Worm (Caenorhabditis elegans) whole organism, L4/young adult: ENCODE data around the gene bath-31.

Experiments used
- W03F9.2 ChIP-seq: fragments of 150-350 bp; optimal IDR thresholded peaks from 2 replicates; lab custom pipeline; 2014; ENCODE audit warnings: missing biosample characterization, missing genetic modification characterization
- dao-5 ChIP-seq: sonication (generic microtip); optimal IDR thresholded peaks from 2 replicates; lab custom pipeline; 2016; ENCODE audit warnings: missing genotype, missing genetic modification characterization, moderate library complexity, missing compliant biosample characterization
- him-1 ChIP-seq: sonication (generic microtip); optimal IDR thresholded peaks from 2 replicates; lab custom pipeline; 2016; ENCODE audit warnings: missing genotype, missing genetic modification reagents, missing genetic modification characterization, missing compliant biosample characterization

Gene bath-31

DNA sequence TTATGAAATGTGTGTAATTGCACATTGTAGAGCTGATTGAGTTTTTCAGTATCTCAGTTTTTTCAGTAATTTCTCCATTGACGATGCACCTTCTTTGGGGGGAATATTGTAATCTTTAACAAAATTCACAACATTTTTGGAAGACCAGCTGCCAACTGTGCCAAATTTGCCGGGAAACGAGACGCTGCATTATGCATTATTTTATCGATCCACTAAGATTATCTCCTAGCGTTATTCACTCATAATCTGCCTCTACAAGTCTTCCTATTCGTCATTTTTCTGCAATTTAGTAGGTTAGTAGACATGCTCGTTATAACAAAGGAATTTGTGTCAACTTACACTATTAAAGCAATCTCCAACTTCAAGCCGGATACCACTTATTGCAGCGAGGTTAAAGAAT lies at the start of gene bath-31, which contains the start of gene sdz-12:
bath-31 (plus strand) TSS at position 251 of the 400 bp plus-strand sequence.
sdz-12 (minus strand) TSS at position 101 of the 400 bp plus-strand sequence.
- TF ChIP-seq him-1 (tag; lab: Kevin White, UChicago) (no peak), dao-5 (tag; lab: Kevin White, UChicago) (no peak), W03F9.2 (no peak)

- TF ChIP-seq him-1 (tag; lab: Kevin White, UChicago) (no peak), W03F9.2 (peak; percentile 67), dao-5 (tag; lab: Kevin White, UChicago) (no peak)
These were observed 49.0 kb upstream of the bath-31 start, which contains the start of gene F19B10.1 for ce11 chrII:3682770-3683234. Gene F19B10.1 (plus strand): TSS chrII:3683184.

DNA sequence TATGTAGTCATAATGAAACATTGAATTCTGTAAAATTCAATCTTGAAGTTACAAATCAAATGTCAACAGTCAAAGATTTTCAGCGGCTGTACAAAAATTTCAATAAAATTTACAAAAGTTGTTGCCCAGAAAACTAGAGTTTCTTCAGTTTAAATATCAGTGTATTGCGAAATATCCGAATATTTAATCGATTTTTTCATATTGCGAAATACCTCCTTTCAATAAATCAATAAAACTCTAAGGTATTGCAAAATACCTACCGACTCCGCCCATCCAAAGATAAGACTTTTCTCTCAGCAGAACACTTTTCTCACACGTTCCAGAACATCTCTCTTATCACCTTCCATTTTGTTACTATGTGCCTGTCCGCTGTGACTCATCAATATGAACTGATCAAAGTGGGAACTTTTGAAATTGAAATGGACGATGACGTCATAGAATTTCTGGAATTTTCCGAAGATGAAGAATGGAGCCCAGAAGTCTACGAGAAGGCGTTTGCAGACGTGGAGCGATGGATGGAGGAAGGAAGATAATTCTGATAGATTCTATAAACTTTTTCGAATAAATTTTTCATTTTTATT lies 47.2 kb upstream of the bath-31 start:
- TF ChIP-seq him-1 (tag; lab: Kevin White, UChicago) (no peak), dao-5 (tag; lab: Kevin White, UChicago) (no peak), W03F9.2 (no peak)

DNA sequence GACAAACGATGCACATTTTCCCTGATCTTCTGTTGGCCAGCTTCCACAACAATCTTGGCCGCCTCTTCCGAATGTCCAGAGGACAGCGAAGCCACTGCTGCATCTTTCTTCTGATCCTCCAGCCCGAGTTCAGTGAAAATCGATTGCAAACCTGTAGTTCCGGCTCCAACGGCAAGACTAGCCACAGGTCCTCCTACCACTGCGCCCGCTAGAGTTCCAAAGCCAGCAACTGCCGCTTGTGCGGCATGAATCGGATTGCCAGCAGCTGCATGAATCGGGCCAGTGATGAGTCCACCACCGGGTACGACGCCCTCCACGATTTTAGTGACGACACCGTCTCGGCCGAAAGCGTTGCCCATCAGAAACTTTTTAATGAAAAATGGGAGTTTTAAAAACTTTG lies 43.4 kb upstream of the bath-31 start, which contains the start of gene ifas-1:
ifas-1 (minus strand) TSS at position 387 of the 400 bp plus-strand sequence.
- TF ChIP-seq him-1 (tag; lab: Kevin White, UChicago): no peak
- TF ChIP-seq W03F9.2: no peak
- TF ChIP-seq dao-5 (tag; lab: Kevin White, UChicago): no peak

DNA sequence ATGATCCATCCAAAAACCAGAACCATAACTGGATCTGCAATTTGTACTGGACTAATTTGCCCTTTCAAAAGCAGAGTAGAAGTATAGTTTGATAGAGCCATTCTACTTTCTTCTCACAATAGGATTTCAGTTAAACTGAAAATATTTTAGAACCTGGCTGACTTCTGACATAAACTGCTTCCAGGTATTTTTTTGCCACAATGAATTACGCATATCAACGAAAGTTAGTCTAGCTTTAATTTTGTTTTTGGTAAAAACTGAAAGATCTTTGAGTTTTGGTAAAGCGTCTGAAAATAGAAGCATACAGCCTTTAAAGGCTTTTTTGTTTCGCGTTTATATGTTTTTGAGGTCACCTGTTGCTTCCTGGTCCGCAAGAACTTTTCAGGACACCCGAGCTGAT lies 41.1 kb upstream of the bath-31 start, which contains the start of gene srx-101:
srx-101 (minus strand) TSS at position 101 of the 400 bp plus-strand sequence.
- TF ChIP-seq dao-5 (tag; lab: Kevin White, UChicago): no peak
- TF ChIP-seq W03F9.2: no peak
- TF ChIP-seq him-1 (tag; lab: Kevin White, UChicago): no peak

- TF ChIP-seq him-1 (tag; lab: Kevin White, UChicago): no peak
- no peak for TF ChIP-seq dao-5 (tag; lab: Kevin White, UChicago)
- TF ChIP-seq W03F9.2: no peak
These were observed 37.1 kb upstream of the bath-31 start, which contains the start of gene srx-102 for ce11 chrII:3694664-3695063. Gene srx-102 (minus strand): TSS chrII:3694764.

DNA sequence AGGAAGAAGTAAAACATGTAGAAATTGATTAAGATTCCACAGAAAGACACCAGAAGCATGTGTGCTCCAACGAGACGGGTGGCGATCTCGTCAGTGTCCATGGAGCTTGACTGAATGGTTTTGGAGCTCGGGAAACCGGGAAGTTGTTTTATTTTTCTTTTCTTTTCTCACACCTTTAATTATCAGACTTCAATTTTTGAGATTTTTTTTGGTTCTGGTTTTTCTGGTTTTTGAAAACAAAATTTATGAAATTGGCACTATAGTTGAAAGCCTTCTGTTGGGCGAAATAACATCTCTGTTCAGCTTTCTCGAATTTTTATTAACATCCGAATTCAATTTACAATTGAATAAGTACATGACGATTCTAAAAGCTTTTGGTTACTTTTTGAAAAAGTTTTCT lies 32.2 kb upstream of the bath-31 start, which contains the start of gene srx-104:
srx-104 (minus strand) TSS at position 101 of the 400 bp plus-strand sequence.
- TF ChIP-seq W03F9.2 (no peak), him-1 (tag; lab: Kevin White, UChicago) (no peak), dao-5 (tag; lab: Kevin White, UChicago) (no peak)

DNA sequence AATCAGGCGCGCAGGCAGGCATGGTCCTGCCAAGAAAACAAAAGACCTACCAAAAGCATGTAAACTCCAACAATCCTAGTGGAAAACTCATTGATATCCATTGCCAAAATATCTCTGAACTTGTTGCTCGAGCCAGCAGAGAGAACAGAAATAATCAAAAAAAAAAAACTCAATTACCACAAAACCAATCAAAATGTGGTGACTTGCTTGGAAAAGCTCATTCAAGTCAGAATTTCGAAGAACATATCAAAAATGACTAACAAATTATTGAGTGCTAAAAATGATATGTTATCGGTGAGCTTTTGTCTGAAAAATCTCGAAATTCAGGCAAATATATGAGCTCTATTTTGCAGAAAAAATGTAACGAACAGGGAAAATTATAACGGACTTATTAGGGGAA lies 30.5 kb upstream of the bath-31 start, which contains the start of gene srx-105:
srx-105 (minus strand) TSS at position 101 of the 400 bp plus-strand sequence.
- TF ChIP-seq W03F9.2 (no peak), dao-5 (tag; lab: Kevin White, UChicago) (no peak), him-1 (tag; lab: Kevin White, UChicago) (no peak)

DNA sequence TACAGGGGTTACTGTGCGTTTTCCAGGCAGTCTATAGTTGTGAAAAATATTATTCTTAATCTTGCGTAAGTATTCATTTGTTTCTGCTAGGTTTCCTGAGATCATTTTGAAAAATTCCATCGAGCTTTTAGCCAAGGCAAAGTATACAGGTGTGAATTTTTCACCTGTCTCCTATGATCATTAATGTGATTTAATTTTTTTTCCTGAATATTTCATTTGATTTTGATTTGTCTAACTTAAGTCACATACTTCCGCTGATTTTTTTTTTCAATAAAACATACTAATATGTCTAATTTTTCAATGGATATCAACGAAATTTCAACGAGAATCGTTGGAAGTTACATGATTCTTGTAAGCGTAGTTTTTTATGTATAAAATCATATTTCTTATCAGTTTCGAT lies 26.5 kb upstream of the bath-31 start, which contains the start of gene srx-108:
srx-108 (plus strand) TSS at position 301 of the 400 bp plus-strand sequence.
- TF ChIP-seq W03F9.2: no peak
- TF ChIP-seq him-1 (tag; lab: Kevin White, UChicago): no peak
- TF ChIP-seq dao-5 (tag; lab: Kevin White, UChicago): no peak

DNA sequence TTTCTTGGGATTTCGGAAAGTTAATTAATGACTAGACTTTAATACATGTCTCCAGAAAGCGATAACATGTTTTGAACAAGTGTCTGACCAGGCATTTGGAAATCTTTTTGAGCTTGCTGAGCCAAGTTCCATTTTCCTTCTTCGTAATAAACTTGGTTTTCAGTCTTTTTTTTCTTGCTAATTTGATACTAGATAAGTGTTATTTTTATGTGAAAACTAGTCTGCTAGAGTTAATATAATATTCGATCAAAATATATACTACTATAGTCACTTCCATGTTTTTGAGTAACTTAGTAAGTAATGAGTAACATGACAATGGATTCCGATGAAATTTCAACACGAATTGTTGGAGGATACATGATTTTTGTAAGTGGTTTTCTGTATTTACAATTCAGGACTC lies 22.5 kb upstream of the bath-31 start, which contains the start of gene srx-110:
srx-110 (plus strand) TSS at position 301 of the 400 bp plus-strand sequence.
- TF ChIP-seq him-1 (tag; lab: Kevin White, UChicago) (no peak), dao-5 (tag; lab: Kevin White, UChicago) (no peak)

DNA sequence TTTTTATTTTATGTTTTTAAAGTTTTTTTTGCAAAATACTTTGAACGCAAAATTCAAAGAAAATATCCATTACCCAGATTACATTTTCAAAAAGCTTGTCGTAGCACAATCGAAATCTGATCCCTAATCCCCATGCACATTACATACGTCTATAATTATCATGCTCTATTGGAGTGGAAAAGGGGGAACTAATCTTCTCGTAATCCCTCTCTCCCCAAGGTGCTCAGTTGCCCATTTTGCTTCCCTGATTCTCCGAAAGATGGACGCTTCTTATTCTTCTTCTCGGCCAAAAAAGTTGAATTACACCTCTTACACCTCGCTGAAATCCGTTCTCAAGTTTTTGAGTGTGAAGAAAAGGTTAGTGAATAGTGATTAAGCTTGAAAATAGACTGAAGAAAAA lies 20.7 kb upstream of the bath-31 start, which contains the start of gene fbxc-53:
fbxc-53 (plus strand) TSS at position 245 of the 400 bp plus-strand sequence.
- TF ChIP-seq dao-5 (tag; lab: Kevin White, UChicago) (no peak), W03F9.2 (no peak), him-1 (tag; lab: Kevin White, UChicago) (no peak)

DNA sequence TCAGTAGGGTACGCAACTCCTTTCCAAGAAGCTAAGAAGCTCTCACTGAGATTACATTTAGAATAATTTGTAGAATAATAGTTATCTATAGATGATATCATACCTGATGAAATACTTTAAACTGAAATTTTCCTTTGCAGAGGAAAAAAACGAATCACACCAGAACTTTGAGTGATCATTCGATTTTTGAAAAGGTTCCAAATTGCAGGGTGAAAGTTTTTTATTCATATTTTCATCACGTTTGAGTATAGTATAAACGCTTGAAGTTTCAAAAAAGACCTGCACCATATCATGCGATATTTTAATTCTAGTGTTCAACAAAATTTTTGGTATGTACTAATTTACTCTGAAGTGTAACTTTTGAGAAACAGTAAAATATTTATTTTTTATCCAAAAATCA lies 17.2 kb upstream of the bath-31 start, which contains the start of gene srh-100:
srh-100 (minus strand) TSS at position 101 of the 400 bp plus-strand sequence.
- TF ChIP-seq dao-5 (tag; lab: Kevin White, UChicago): no peak
- TF ChIP-seq him-1 (tag; lab: Kevin White, UChicago): no peak
- TF ChIP-seq W03F9.2: no peak

DNA sequence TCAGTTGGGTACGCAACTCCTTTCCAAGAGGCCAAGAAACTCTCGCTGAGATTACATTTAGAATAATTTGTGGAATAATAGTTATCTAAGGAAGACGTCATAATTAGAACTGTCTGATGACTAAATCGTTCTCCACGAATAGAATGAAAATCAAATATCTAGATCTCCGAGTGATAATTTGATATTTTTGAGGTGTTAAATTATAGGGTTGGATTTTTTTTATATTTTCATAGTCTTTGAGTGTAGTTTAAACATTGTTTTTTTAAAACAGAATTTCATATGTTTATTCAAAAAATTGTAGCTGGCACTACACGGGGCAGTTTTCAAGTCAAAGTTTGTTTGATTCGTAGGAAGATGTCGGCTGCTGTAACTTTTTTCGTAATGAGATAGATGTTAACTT lies 15.3 kb upstream of the bath-31 start, which contains the start of gene srh-99:
srh-99 (minus strand) TSS at position 101 of the 400 bp plus-strand sequence.
- TF ChIP-seq him-1 (tag; lab: Kevin White, UChicago): no peak
- no peak for TF ChIP-seq dao-5 (tag; lab: Kevin White, UChicago)
- no peak for TF ChIP-seq W03F9.2

- TF ChIP-seq him-1 (tag; lab: Kevin White, UChicago): no peak
- TF ChIP-seq dao-5 (tag; lab: Kevin White, UChicago): no peak
- TF ChIP-seq W03F9.2: no peak
These were observed 14.8 kb upstream of the bath-31 start, which contains the start of gene fbxc-52 for ce11 chrII:3716961-3717360. Gene fbxc-52 (plus strand): TSS chrII:3717261.
